Fruit fly (Drosophila melanogaster) whole organism, prepupa: ENCODE data around the gene CG45002.

Experiments used
- Blimp-1 ChIP-seq: fragments of 200-800 bp; sonication (Bioruptor generic); optimal IDR thresholded peaks from 3 replicates; lab custom pipeline; 2017; ENCODE audit warnings: missing biosample characterization, missing genetic modification characterization, mild to moderate bottlenecking, moderate library complexity, missing genetic modification reagents
- CG10631 ChIP-seq: fragments of 200-800 bp; sonication (Bioruptor generic); optimal IDR thresholded peaks from 2 replicates; lab custom pipeline; 2016; ENCODE audit warnings: missing biosample characterization, missing genetic modification characterization
- CG10669 ChIP-seq: fragments of 200-800 bp; sonication (Bioruptor generic); optimal IDR thresholded peaks from 3 replicates; lab custom pipeline; 2018; ENCODE audit warnings: missing biosample characterization, mild to moderate bottlenecking, missing genetic modification characterization, moderate library complexity
- CG11762 ChIP-seq: fragments of 200-800 bp; sonication (Bioruptor generic); optimal IDR thresholded peaks from 3 replicates; lab custom pipeline; 2016; ENCODE audit warnings: missing biosample characterization, missing genetic modification characterization; ENCODE audit not compliant: insufficient read depth
- CG15336 ChIP-seq: fragments of 200-800 bp; sonication (Bioruptor generic); IDR thresholded peaks from 2 replicates; pipeline ENCODE4 v1.3.6; 2022; ENCODE audit warnings: missing biosample characterization, missing genetic modification characterization
- CG1621 ChIP-seq: fragments of 200-800 bp; sonication (Bioruptor generic); optimal IDR thresholded peaks from 3 replicates; lab custom pipeline; 2018; ENCODE audit warnings: missing biosample characterization, mild to moderate bottlenecking, missing genetic modification characterization
- CG3032 ChIP-seq: fragments of 200-800 bp; optimal IDR thresholded peaks from 2 replicates; lab custom pipeline; 2019; ENCODE audit warnings: missing biosample characterization, mild to moderate bottlenecking, missing genetic modification characterization, moderate library complexity
- CG32006 ChIP-seq: fragments of 200-800 bp; sonication (Bioruptor generic); optimal IDR thresholded peaks from 3 replicates; lab custom pipeline; 2017; ENCODE audit warnings: missing biosample characterization, mild to moderate bottlenecking, missing genetic modification characterization
- CG34406 ChIP-seq: fragments of 200-800 bp; sonication (Bioruptor generic); optimal IDR thresholded peaks from 3 replicates; lab custom pipeline; 2016; ENCODE audit warnings: missing biosample characterization, missing genetic modification characterization
- CG3919 ChIP-seq: fragments of 200-800 bp; sonication (Bioruptor generic); optimal IDR thresholded peaks from 3 replicates; lab custom pipeline; 2016; ENCODE audit warnings: missing biosample characterization, missing genetic modification characterization
- CG4318 ChIP-seq: fragments of 200-800 bp; sonication (Bioruptor generic); optimal IDR thresholded peaks from 3 replicates; lab custom pipeline; 2017; ENCODE audit warnings: missing biosample characterization, mild to moderate bottlenecking, missing genetic modification characterization
- CG6163 ChIP-seq: fragments of 200-800 bp; sonication (Bioruptor generic); IDR thresholded peaks from 3 replicates; pipeline ENCODE4 v1.3.6; 2022; ENCODE audit warnings: missing biosample characterization, missing genetic modification characterization
- CG6276 ChIP-seq: fragments of 200-800 bp; sonication (Bioruptor generic); optimal IDR thresholded peaks from 2 replicates; lab custom pipeline; 2017; ENCODE audit warnings: missing biosample characterization, mild to moderate bottlenecking, missing genetic modification characterization
- CG6808 ChIP-seq: fragments of 200-800 bp; sonication (Bioruptor generic); optimal IDR thresholded peaks from 3 replicates; lab custom pipeline; 2017; ENCODE audit warnings: missing biosample characterization, missing genetic modification characterization, mild to moderate bottlenecking, moderate library complexity, missing genetic modification reagents
- CG6854 ChIP-seq: fragments of 200-800 bp; sonication (Bioruptor generic); optimal IDR thresholded peaks from 2 replicates; lab custom pipeline; 2017; ENCODE audit warnings: missing biosample characterization, mild to moderate bottlenecking, missing genetic modification characterization
- CG7368 ChIP-seq: fragments of 200-800 bp; sonication (Bioruptor generic); optimal IDR thresholded peaks from 3 replicates; lab custom pipeline; 2016; ENCODE audit warnings: missing biosample characterization, missing genetic modification characterization
- CG8319 ChIP-seq: fragments of 200-800 bp; sonication (Bioruptor generic); optimal IDR thresholded peaks from 3 replicates; lab custom pipeline; 2016; ENCODE audit warnings: missing biosample characterization, missing genetic modification characterization
- CG8632 ChIP-seq: fragments of 200-800 bp; sonication (Bioruptor generic); optimal IDR thresholded peaks from 3 replicates; lab custom pipeline; 2016; ENCODE audit warnings: missing biosample characterization, missing genetic modification characterization
- Eip75B ChIP-seq: fragments of 200-800 bp; sonication (Bioruptor generic); optimal IDR thresholded peaks from 3 replicates; lab custom pipeline; 2016; ENCODE audit warnings: missing biosample characterization, missing genetic modification characterization
- Eip78C ChIP-seq: fragments of 200-800 bp; sonication (Bioruptor generic); peaks from one replicate; lab custom pipeline; 2016; ENCODE audit warnings: missing biosample characterization, missing genetic modification characterization
- Eip93F ChIP-seq: fragments of 200-800 bp; sonication (Bioruptor generic); optimal IDR thresholded peaks from 2 replicates; lab custom pipeline; 2016; ENCODE audit warnings: missing biosample characterization, mild to moderate bottlenecking, missing genetic modification characterization
- Ets21C ChIP-seq: fragments of 200-800 bp; sonication (Bioruptor generic); optimal IDR thresholded peaks from 3 replicates; lab custom pipeline; 2016; ENCODE audit warnings: missing biosample characterization, missing genetic modification characterization
- Ets96B ChIP-seq: fragments of 200-800 bp; optimal IDR thresholded peaks from 2 replicates; lab custom pipeline; 2019; ENCODE audit warnings: missing biosample characterization, mild to moderate bottlenecking, missing genetic modification characterization, moderate library complexity
- Hr38 ChIP-seq: sonication (Bioruptor generic); optimal IDR thresholded peaks from 2 replicates; lab custom pipeline; 2016; ENCODE audit warnings: missing biosample characterization, missing genetic modification characterization
- Hr39 ChIP-seq: fragments of 200-800 bp; sonication (Bioruptor generic); optimal IDR thresholded peaks from 2 replicates; lab custom pipeline; 2016; ENCODE audit warnings: missing biosample characterization, missing genetic modification characterization
- Hr4 ChIP-seq: fragments of 200-800 bp; sonication (Bioruptor generic); optimal IDR thresholded peaks from 3 replicates; lab custom pipeline; 2016; ENCODE audit warnings: missing biosample characterization, missing genetic modification characterization
- Lpt ChIP-seq: fragments of 200-800 bp; sonication (Bioruptor generic); optimal IDR thresholded peaks from 3 replicates; lab custom pipeline; 2016; ENCODE audit warnings: missing biosample characterization, missing genetic modification characterization
- Met ChIP-seq: fragments of 200-800 bp; sonication (Bioruptor generic); optimal IDR thresholded peaks from 3 replicates; lab custom pipeline; 2016; ENCODE audit warnings: missing biosample characterization, missing genetic modification characterization
- Sox14 ChIP-seq: fragments of 200-800 bp; sonication (Bioruptor generic); optimal IDR thresholded peaks from 3 replicates; lab custom pipeline; 2016; ENCODE audit warnings: missing biosample characterization, missing genetic modification characterization
- Sox15 ChIP-seq: fragments of 200-800 bp; sonication (Bioruptor generic); optimal IDR thresholded peaks from 3 replicates; lab custom pipeline; 2016; ENCODE audit warnings: missing biosample characterization, missing genetic modification characterization
- achi ChIP-seq: fragments of 200-800 bp; sonication (Bioruptor generic); optimal IDR thresholded peaks from 3 replicates; lab custom pipeline; 2016; ENCODE audit warnings: missing biosample characterization, missing genetic modification characterization
- dac ChIP-seq: fragments of 200-800 bp; sonication (Bioruptor generic); optimal IDR thresholded peaks from 2 replicates; lab custom pipeline; 2017; ENCODE audit warnings: missing biosample characterization, mild to moderate bottlenecking, missing genetic modification characterization
- dsx ChIP-seq: fragments of 200-800 bp; optimal IDR thresholded peaks from 3 replicates; lab custom pipeline; 2019; ENCODE audit warnings: missing biosample characterization, mild to moderate bottlenecking, missing genetic modification characterization, moderate library complexity; ENCODE audit not compliant: poor library complexity, severe bottlenecking
- fd59A ChIP-seq: fragments of 200-800 bp; sonication (Bioruptor generic); optimal IDR thresholded peaks from 2 replicates; lab custom pipeline; 2017; ENCODE audit warnings: missing biosample characterization, mild to moderate bottlenecking, missing genetic modification characterization, missing genetic modification reagents
- fkh ChIP-seq: fragments of 200-800 bp; sonication (Bioruptor generic); optimal IDR thresholded peaks from 3 replicates; lab custom pipeline; 2017; ENCODE audit warnings: missing biosample characterization, mild to moderate bottlenecking, missing genetic modification characterization, moderate library complexity
- lz ChIP-seq: fragments of 200-800 bp; sonication (Bioruptor generic); optimal IDR thresholded peaks from 3 replicates; lab custom pipeline; 2016; ENCODE audit warnings: missing biosample characterization, missing genetic modification characterization
- net ChIP-seq: fragments of 200-800 bp; sonication (Bioruptor generic); optimal IDR thresholded peaks from 3 replicates; lab custom pipeline; 2016; ENCODE audit warnings: missing biosample characterization, missing genetic modification characterization
- salr ChIP-seq, 2 experiments: fragments of 200-800 bp; sonication (Bioruptor generic); optimal IDR thresholded peaks; 3 replicates each; lab custom pipeline; 2016 to 2018; ENCODE audit warnings: missing biosample characterization in 2 of 2, missing genetic modification characterization in 2 of 2, mild to moderate bottlenecking in 1 of 2
- spab ChIP-seq: fragments of 200-800 bp; sonication (Bioruptor generic); optimal IDR thresholded peaks from 2 replicates; lab custom pipeline; 2017; ENCODE audit warnings: missing biosample characterization, mild to moderate bottlenecking, missing genetic modification characterization, missing genetic modification reagents
- ss ChIP-seq, 2 experiments: fragments of 200-800 bp; sonication (Bioruptor generic); optimal IDR thresholded peaks; 2 replicates in 1 of 2; 3 replicates in 1 of 2; lab custom pipeline; 2017 to 2018; ENCODE audit warnings: mild to moderate bottlenecking in 2 of 2, missing biosample characterization in 2 of 2, missing genetic modification characterization in 2 of 2, moderate library complexity in 1 of 2
- svp ChIP-seq: fragments of 200-800 bp; sonication (Bioruptor generic); peaks from one replicate; lab custom pipeline; 2016; ENCODE audit warnings: missing biosample characterization, missing genetic modification characterization
- topi ChIP-seq: fragments of 200-800 bp; sonication (Bioruptor generic); optimal IDR thresholded peaks from 3 replicates; lab custom pipeline; 2016; ENCODE audit warnings: missing biosample characterization, missing genetic modification characterization

The CG45002 gene

DNA sequence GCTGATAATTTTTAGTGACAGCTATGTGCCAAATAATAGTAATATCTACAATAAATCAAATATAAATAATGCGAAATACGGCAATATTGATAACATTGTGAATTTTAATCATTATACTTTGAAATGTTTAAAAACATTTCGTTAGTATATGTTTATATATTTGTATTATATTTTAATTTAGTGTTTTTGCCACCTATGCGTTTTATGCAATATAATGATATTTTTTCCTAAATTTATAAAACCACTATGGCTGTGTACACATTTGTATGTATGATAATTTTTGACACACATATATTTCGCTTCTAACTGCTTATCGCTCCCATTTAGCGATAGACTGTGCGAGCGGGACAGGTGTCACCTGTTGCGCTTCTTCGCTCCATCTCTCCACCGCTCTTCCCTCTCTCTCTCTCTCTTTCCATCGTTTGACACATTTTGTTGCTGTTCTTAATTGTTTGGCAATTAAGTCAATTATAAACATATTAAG, 122.4 kb downstream of the CG45002 start (continued):
- TF ChIP-seq net (GFP tag; lab: Kevin White, UChicago) (no peak), CG10669 (GFP tag; lab: Kevin White, UChicago) (no peak), Sox14 (GFP tag; lab: Kevin White, UChicago) (no peak), Lpt (GFP tag; lab: Kevin White, UChicago) (no peak), dac (GFP tag; lab: Kevin White, UChicago) (no peak), CG3032 (tag; lab: Kevin White, UChicago) (no peak), CG10631 (GFP tag; lab: Kevin White, UChicago) (peak; percentile 4), CG8319 (GFP tag; lab: Kevin White, UChicago) (no peak), Ets96B (tag; lab: Kevin White, UChicago) (no peak), Hr4 (GFP tag; lab: Kevin White, UChicago) (peak; percentile 6), lz (GFP tag; lab: Kevin White, UChicago) (no peak), Ets21C (GFP tag; lab: Kevin White, UChicago) (no peak), topi (GFP tag; lab: Kevin White, UChicago) (no peak), achi (GFP tag; lab: Kevin White, UChicago) (no peak), CG11762 (GFP tag; lab: Kevin White, UChicago) (no peak), fd59A (GFP tag; lab: Kevin White, UChicago) (no peak), CG6854 (GFP tag; lab: Kevin White, UChicago) (no peak), Sox15 (GFP tag; lab: Kevin White, UChicago) (no peak), CG32006 (GFP tag; lab: Kevin White, UChicago) (peak; percentile 36), dsx (GFP tag; lab: Kevin White, UChicago) (no peak), CG34406 (no peak), CG6163 (GFP tag; lab: Robert Waterston, UW) (no peak), Hr38 (no peak), Hr39 (GFP tag; lab: Kevin White, UChicago) (no peak), svp (GFP tag; lab: Kevin White, UChicago) (peak; percentile 25), CG3919 (GFP tag; lab: Kevin White, UChicago) (no peak), salr (GFP tag; optimal IDR thresholded peaks at IDR 0.05; lab: Kevin White, UChicago) (no peak), CG7368 (GFP tag; lab: Kevin White, UChicago) (no peak), CG4318 (GFP tag; lab: Kevin White, UChicago) (no peak), Blimp-1 (GFP tag; lab: Kevin White, UChicago) (no peak)
- TF ChIP-seq, all 60 proteins: peak for 9

DNA sequence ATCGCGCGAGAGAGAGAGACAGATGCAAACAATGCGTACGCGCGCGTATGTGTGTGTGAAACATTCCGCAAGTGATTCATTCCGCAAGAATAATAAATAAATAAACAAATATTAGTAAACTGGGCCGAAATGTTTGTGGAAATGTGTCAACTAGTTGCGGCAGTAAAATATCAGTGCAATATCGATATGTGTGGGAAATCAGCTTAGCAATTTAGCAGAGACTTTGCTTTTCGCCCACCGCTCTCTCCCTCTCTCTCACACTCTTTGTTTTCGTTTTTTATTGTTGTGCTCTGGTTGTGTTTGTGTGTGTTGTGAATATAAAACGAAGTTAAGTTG, 123.0 kb downstream of the CG45002 start:
- TF ChIP-seq Blimp-1 (GFP tag; lab: Kevin White, UChicago) (peak; percentile 50), Met (no peak), spab (GFP tag; lab: Kevin White, UChicago) (no peak), Eip75B (GFP tag; lab: Kevin White, UChicago) (no peak), Eip78C (GFP tag; lab: Kevin White, UChicago) (peak; percentile 43), fkh (GFP tag; lab: Kevin White, UChicago) (peak; percentile 62), Sox14 (GFP tag; lab: Kevin White, UChicago) (peak; percentile 60), CG15336 (GFP tag; lab: Robert Waterston, UW) (0 out of 2 replicates have a peak, but pooled peaks have one; percentile 19), CG6276 (GFP tag; lab: Kevin White, UChicago) (peak; percentile 42), topi (GFP tag; lab: Kevin White, UChicago) (peak; percentile 16), CG8632 (no peak), Eip93F (peak; percentile 6), dsx (GFP tag; lab: Kevin White, UChicago) (no peak), CG1621 (tag; lab: Kevin White, UChicago) (peak; percentile 10), CG6808 (peak; percentile 36), ss (GFP tag; optimal IDR thresholded peaks at IDR 0.05; lab: Kevin White, UChicago) (peak; percentile 41 to 54)
